Fruit fly (Drosophila melanogaster): Measurements from ENCODE around the gene Ubc4.

Ubc4 gene

dm6 chr3L:9678994-9679393 is 19.1 kb upstream of the Ubc4 start, which contains the start of the genes fry and CG16717:
TSS of gene fry (minus strand) at chr3L:9679103.
TSS of gene CG16717 (plus strand) at chr3L:9679201.
- TF ChIP-seq CG10348 (GFP tag; IDR thresholded peaks at IDR 0.05), result no peak
- no peak for TF ChIP-seq Snoo (tag; optimal IDR thresholded peaks at IDR 0.05)
- TF ChIP-seq gl (tag; optimal IDR thresholded peaks at IDR 0.05), result no peak
- no peak for TF ChIP-seq Pif1A (GFP tag; optimal IDR thresholded peaks at IDR 0.05)

DNA sequence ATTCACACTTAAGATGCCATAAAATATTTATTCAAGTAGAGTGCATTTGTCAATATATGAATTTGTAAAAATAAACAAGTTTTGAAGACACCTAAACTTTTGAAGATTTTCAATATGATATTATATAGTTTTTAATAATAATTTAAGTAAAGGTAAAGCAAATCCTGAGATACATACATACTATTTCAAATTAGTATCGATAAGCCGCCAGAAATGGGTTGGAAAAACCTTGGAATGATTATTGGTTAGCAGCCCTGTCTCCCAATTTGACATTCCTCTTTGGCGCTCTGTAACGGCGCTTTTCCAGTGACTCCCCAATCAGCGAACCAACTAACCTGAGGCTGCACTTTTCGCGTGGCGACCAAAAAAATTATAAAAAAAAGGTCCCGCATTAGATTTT is 17.2 kb upstream of the Ubc4 start, which contains the start of gene alphaTub67C:
alphaTub67C (plus strand) TSS at position 301 of the 400 bp plus-strand sequence.
- TF ChIP-seq CG8301 (tag; optimal IDR thresholded peaks at IDR 0.05) (no peak), CG32121 (GFP tag; IDR thresholded peaks at IDR 0.05) (no peak), Snoo (tag; optimal IDR thresholded peaks at IDR 0.05) (no peak), CG34367 (tag; optimal IDR thresholded peaks at IDR 0.05) (no peak), EcR (GFP tag; optimal IDR thresholded peaks at IDR 0.05) (no peak), CG4496 (GFP tag; IDR thresholded peaks at IDR 0.05) (no peak), fd96Ca (GFP tag; IDR thresholded peaks at IDR 0.05) (no peak), CG8159 (tag; optimal IDR thresholded peaks at IDR 0.05) (no peak), CG12605 (GFP tag; IDR thresholded peaks at IDR 0.05) (no peak)

DNA sequence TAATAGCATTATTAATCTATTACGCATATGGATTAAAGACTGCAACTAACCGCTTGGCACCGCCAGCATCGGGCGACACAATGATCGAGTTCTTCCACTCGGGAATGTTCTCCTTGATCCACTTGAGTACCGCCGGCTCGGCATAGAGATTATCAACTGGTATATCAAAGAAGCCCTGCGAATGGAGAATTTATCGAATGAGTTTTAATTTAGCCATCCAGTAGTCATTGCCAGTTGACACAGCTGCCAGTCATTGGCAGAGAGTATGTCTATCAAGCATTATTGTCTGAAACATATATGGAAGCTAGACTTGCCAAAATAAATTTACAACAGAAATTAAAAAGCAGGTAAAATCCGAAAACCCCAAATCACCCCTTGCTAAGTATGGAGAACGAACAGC is 13.3 kb upstream of the Ubc4 start, which contains the start of gene CG16719:
CG16719 (plus strand) TSS at position 301 of the 400 bp plus-strand sequence.
- no peak for TF ChIP-seq fd96Ca (GFP tag; IDR thresholded peaks at IDR 0.05)
- TF ChIP-seq Pif1A (GFP tag; optimal IDR thresholded peaks at IDR 0.05), result no peak
- TF ChIP-seq CG34367 (tag; optimal IDR thresholded peaks at IDR 0.05), result no peak
- TF ChIP-seq CG13204 (GFP tag; optimal IDR thresholded peaks at IDR 0.05), result no peak

DNA sequence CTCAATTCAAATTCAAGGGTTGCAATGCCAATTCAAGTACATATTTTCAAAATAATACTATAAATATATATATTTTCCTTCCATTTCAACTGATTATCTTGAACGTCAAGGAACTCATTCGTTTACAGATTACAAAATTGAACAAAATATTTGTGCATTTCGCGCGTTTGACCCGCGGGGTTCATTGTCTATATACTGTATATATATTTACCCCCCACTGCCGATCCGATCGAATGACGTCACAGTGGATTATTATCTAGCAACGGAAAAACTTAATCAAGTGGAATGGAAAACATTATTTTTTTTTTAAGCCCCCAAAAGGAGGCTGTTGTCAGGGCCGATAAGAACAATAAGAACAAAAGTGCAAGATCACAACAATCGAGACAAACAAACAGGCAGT is 10.6 kb upstream of the Ubc4 start:
- TF ChIP-seq Snoo (tag; optimal IDR thresholded peaks at IDR 0.05) (no peak), CG9948 (tag; optimal IDR thresholded peaks at IDR 0.05) (no peak)

- TF ChIP-seq CG13204 (GFP tag; optimal IDR thresholded peaks at IDR 0.05) (no peak), CG32121 (GFP tag; IDR thresholded peaks at IDR 0.05) (no peak), rn (GFP tag; IDR thresholded peaks at IDR 0.05) (no peak), gl (tag; optimal IDR thresholded peaks at IDR 0.05) (no peak), CG14655 (GFP tag; optimal IDR thresholded peaks at IDR 0.05) (no peak)
Measured at dm6 chr3L:9688674-9689073, 9.5 kb upstream of the Ubc4 start.

DNA sequence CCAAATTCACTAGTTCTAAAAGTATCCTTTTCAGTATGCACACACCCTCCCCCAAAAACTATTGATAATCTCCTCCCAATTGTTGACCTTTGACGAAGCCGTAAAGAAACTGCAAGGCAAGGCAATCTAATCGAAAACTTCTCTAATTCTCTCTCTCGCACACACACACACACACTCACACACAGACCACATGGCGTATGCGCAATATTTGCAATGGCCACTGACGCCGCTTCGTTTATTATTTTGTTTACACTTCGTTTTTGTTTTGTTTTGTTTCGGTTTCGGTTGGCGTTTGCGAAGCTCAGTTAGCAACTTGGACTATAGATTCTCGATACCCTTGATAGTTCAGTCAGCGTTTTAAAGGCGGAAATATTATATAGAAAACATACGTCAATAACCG is 8.3 kb upstream of the Ubc4 start:
- no peak for TF ChIP-seq CG13204 (GFP tag; optimal IDR thresholded peaks at IDR 0.05)
- no peak for TF ChIP-seq CG8301 (tag; optimal IDR thresholded peaks at IDR 0.05)
- no peak for TF ChIP-seq CG17806 (tag; optimal IDR thresholded peaks at IDR 0.05)
- no peak for TF ChIP-seq CG10348 (GFP tag; IDR thresholded peaks at IDR 0.05)

DNA sequence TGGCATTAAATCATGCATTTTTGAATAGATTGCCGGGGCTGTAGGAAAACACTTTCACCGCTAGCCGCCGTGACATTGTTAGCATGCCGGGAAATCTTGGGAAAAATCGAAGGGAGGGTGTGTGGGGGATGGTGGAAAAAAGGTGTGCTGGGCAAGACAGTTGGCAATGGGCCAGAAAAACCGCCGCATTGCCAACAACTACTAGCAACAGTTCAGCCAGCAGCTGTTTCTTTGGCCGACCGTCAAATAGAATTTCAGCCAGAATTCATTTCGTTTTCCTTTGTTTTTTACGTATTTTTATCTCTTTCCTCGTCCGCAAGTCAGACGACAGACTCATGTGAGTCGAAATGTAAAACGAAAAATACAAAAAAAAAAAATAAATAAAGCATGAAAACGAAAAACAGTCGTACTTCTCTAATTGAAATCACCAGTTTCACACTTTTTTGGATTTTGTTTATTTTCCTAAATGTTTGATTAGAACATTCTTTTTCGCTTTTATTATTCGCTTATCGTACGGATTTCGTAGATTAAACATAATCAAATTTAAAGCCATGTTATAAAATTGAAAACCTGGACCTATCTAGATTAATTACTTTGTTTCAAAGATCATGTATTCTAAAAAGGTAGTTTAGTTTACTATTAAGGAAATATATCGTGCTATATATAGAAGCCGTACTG is 7.2 kb upstream of the Ubc4 start:
- TF ChIP-seq Pif1A (GFP tag; optimal IDR thresholded peaks at IDR 0.05) (no peak), CG8301 (tag; optimal IDR thresholded peaks at IDR 0.05) (peak; percentile 19), CG14655 (GFP tag; optimal IDR thresholded peaks at IDR 0.05) (peak; percentile 26), CG32121 (GFP tag; IDR thresholded peaks at IDR 0.05) (peak; percentile 91), CG12605 (GFP tag; IDR thresholded peaks at IDR 0.05) (0 out of 2 replicates have a peak, but pooled peaks have one; percentile 22), Ets98B (GFP tag; IDR thresholded peaks at IDR 0.05) (no peak; the same call in 1 of the 2 replicates), CG34367 (tag; optimal IDR thresholded peaks at IDR 0.05) (no peak), CG4496 (GFP tag; IDR thresholded peaks at IDR 0.05) (peak; percentile 37; the same call in 1 of the 3 replicates), Snoo (tag; optimal IDR thresholded peaks at IDR 0.05) (peak; percentile 9)

DNA sequence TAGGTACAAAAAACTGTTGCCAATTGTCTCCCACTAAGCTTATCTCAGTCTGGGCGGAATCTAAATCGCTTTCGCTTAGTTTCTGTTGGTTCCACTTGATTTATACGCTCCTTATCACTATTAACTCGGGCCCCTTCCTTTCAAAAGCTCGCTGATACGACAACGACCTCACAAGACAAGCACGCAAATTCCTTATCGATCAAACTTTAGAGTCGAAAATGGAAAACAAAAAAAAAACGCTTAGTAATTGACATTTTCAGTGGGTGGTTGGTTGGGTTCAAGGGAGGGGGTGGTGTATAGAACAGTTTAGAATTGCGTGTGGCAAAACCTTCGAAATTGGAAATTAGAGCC is 6.7 kb upstream of the Ubc4 start:
- TF ChIP-seq CG8301 (tag; optimal IDR thresholded peaks at IDR 0.05) (no peak), CG14655 (GFP tag; optimal IDR thresholded peaks at IDR 0.05) (no peak), Pif1B (GFP tag; optimal IDR thresholded peaks at IDR 0.05) (no peak), gl (tag; optimal IDR thresholded peaks at IDR 0.05) (no peak), CG12605 (GFP tag; IDR thresholded peaks at IDR 0.05) (no peak), CG13204 (GFP tag; optimal IDR thresholded peaks at IDR 0.05) (no peak), D1 (tag; optimal IDR thresholded peaks at IDR 0.05) (no peak), CG15710 (tag; optimal IDR thresholded peaks at IDR 0.05) (no peak), EcR (GFP tag; optimal IDR thresholded peaks at IDR 0.05) (no peak), Pif1A (GFP tag; optimal IDR thresholded peaks at IDR 0.05) (no peak), CG32121 (GFP tag; IDR thresholded peaks at IDR 0.05) (no peak)
